Fruit fly (Drosophila melanogaster): ENCODE measurements around the gene Exo84.

Gene Exo84

DNA sequence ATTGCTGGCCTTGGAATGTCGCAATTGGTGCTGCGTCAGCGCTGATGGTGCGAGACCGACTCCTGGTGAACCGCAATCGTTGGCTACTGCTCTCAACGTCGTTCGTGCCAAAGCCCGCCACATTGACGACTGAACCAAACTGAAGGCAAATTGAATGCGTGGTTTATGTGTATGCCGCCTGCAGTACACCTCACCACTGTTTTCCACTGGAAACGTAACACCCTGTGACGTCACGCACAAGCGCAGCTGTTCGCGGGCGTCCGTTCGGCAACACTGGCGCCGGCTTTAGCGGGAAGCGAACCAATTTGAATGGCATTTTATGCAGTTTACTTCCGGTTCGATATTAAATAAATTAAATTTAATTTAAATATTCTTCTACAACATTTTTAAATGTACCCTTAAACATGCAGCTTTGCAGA is 3.2 kb upstream of the Exo84 start, which contains the start of gene Cmpk (continued):
- TF ChIP-seq unpg (GFP tag; optimal IDR thresholded peaks at IDR 0.05) (peak; percentile 73), CG17829 (tag; optimal IDR thresholded peaks at IDR 0.05) (peak; percentile 57), Trl (optimal IDR thresholded peaks at IDR 0.05) (no peak), Trl (GFP tag; optimal IDR thresholded peaks at IDR 0.05) (peak; percentile 27), Hr39 (optimal IDR thresholded peaks at IDR 0.05) (no peak), CG32532 (GFP tag; IDR thresholded peaks at IDR 0.05) (peak; percentile 69), NK7.1 (GFP tag; optimal IDR thresholded peaks at IDR 0.05) (peak; percentile 54), gce (GFP tag; IDR thresholded peaks at IDR 0.05) (peak; percentile 75; the same call in 2 of the 3 replicates), klu (GFP tag; IDR thresholded peaks at IDR 0.05) (no peak), CG13624 (GFP tag; optimal IDR thresholded peaks at IDR 0.05) (peak; percentile 39), CG10431 (GFP tag; optimal IDR thresholded peaks at IDR 0.05) (peak; percentile 77), CG18262 (tag; optimal IDR thresholded peaks at IDR 0.05) (peak; percentile 57), Tbp (GFP tag; optimal IDR thresholded peaks at IDR 0.05) (no peak), vfl (GFP tag; optimal IDR thresholded peaks at IDR 0.05) (peak; percentile 12), ranshi (GFP tag; IDR thresholded peaks at IDR 0.05) (peak; percentile 46; the same call in 1 of the 2 replicates), psq (GFP tag; optimal IDR thresholded peaks at IDR 0.05) (peak; percentile 12), CG10267 (tag; optimal IDR thresholded peaks at IDR 0.05) (peak; percentile 94), CG6254 (GFP tag; optimal IDR thresholded peaks at IDR 0.05) (peak; percentile 86), Drgx (GFP tag; IDR thresholded peaks at IDR 0.05) (no peak), lov (optimal IDR thresholded peaks at IDR 0.05) (no peak), lov (GFP tag; IDR thresholded peaks at IDR 0.05) (no peak), Dref (GFP tag; IDR thresholded peaks at IDR 0.05) (peak; percentile 47), CG6272 (GFP tag; IDR thresholded peaks at IDR 0.05) (peak; percentile 19; the same call in 1 of the 2 replicates), CG2129 (GFP tag; IDR thresholded peaks at IDR 0.05; ENCODE audit: partially characterized antibody) (no peak), CG11560 (tag; IDR thresholded peaks at IDR 0.05) (no peak), CG9817 (tag; optimal IDR thresholded peaks at IDR 0.05) (peak; percentile 50), gsb (GFP tag; IDR thresholded peaks at IDR 0.05) (no peak), Mad (GFP tag; optimal IDR thresholded peaks at IDR 0.05) (peak; percentile 27), Dad (GFP tag; optimal IDR thresholded peaks at IDR 0.05) (no peak), CG2199 (GFP tag; IDR thresholded peaks at IDR 0.05) (no peak), bcd (GFP tag; optimal IDR thresholded peaks at IDR 0.05) (peak; percentile 83), CG18599 (GFP tag; optimal IDR thresholded peaks at IDR 0.05) (peak; percentile 84), Hr78 (GFP tag; optimal IDR thresholded peaks at IDR 0.05) (no peak), Max (GFP tag; optimal IDR thresholded peaks at IDR 0.05) (peak; percentile 56), CHES-1-like (GFP tag; optimal IDR thresholded peaks at IDR 0.05) (peak; percentile 44), pzg (GFP tag; optimal IDR thresholded peaks at IDR 0.05) (peak; percentile 74), grau (tag; optimal IDR thresholded peaks at IDR 0.05) (peak; percentile 62), knrl (GFP tag; IDR thresholded peaks at IDR 0.05; ENCODE audit: partially characterized antibody) (0 out of 3 replicates have a peak, but pooled peaks have one; percentile 32), BtbVII (GFP tag; optimal IDR thresholded peaks at IDR 0.05) (peak; percentile 77), Ets97D (GFP tag; optimal IDR thresholded peaks at IDR 0.05) (peak; percentile 97), CG4282 (GFP tag; optimal IDR thresholded peaks at IDR 0.05) (peak; percentile 19), CG14667 (GFP tag; IDR thresholded peaks at IDR 0.05) (peak; percentile 20; the same call in 1 of the 2 replicates), sd (tag; optimal IDR thresholded peaks at IDR 0.05) (peak; percentile 60), Adf1 (GFP tag; IDR thresholded peaks at IDR 0.05) (peak; percentile 52), CG1529 (GFP tag; optimal IDR thresholded peaks at IDR 0.05) (peak; percentile 46), Hr3 (GFP tag; optimal IDR thresholded peaks at IDR 0.05) (peak; percentile 40), CG18619 (GFP tag; optimal IDR thresholded peaks at IDR 0.05) (peak; percentile 84), Deaf1 (tag; optimal IDR thresholded peaks at IDR 0.05) (no peak), cato (GFP tag; optimal IDR thresholded peaks at IDR 0.05; ENCODE audit: borderline replicate concordance) (no peak), Hr51 (GFP tag; optimal IDR thresholded peaks at IDR 0.05) (peak; percentile 38 to 56), Rx (GFP tag; IDR thresholded peaks at IDR 0.05) (peak; percentile 29; the same call in 1 of the 2 replicates), Ssrp (tag; optimal IDR thresholded peaks at IDR 0.05) (peak; percentile 2)

Measured in whole organism, embryonic.